Worm (Caenorhabditis elegans) whole organism, L4/young adult: ENCODE measurements around the gene srv-1.

Experiments
- W03F9.2 ChIP-seq: fragments of 150-350 bp; optimal IDR thresholded peaks from 2 replicates; lab custom pipeline; 2014; ENCODE audit warnings: missing biosample characterization, missing genetic modification characterization
- dao-5 ChIP-seq: sonication (generic microtip); optimal IDR thresholded peaks from 2 replicates; lab custom pipeline; 2016; ENCODE audit warnings: missing genotype, missing genetic modification characterization, moderate library complexity, missing compliant biosample characterization
- him-1 ChIP-seq: sonication (generic microtip); optimal IDR thresholded peaks from 2 replicates; lab custom pipeline; 2016; ENCODE audit warnings: missing genotype, missing genetic modification reagents, missing genetic modification characterization, missing compliant biosample characterization

ce11 chrIII:6881745-6882144 is 31.6 kb downstream of the srv-1 start:
- TF ChIP-seq him-1: no peak
- TF ChIP-seq dao-5: no peak
- TF ChIP-seq W03F9.2: no peak
